Fruit fly (Drosophila melanogaster) whole organism, embryonic: ENCODE results near the gene Vha55.

ENCODE experiments used
- Ada2b ChIP-seq: fragments of 200-800 bp; sonication (Bioruptor generic); IDR thresholded peaks from 2 replicates; pipeline ENCODE4 v1.3.6; 2022; ENCODE audit warnings: missing biosample characterization, missing genetic modification characterization
- CG10321 ChIP-seq: fragments of 200-800 bp; sonication (Bioruptor generic); IDR thresholded peaks from 2 replicates; pipeline ENCODE4 v1.3.6; 2022; ENCODE audit warnings: missing biosample characterization, missing genetic modification characterization
- CG11398 ChIP-seq: fragments of 200-800 bp; sonication (Bioruptor generic); optimal IDR thresholded peaks from 2 replicates; lab custom pipeline; 2016; ENCODE audit warnings: missing biosample characterization, missing genetic modification characterization
- CG11695 ChIP-seq: fragments of 200-800 bp; sonication (Bioruptor generic); IDR thresholded peaks from 3 replicates; pipeline ENCODE4 v1.3.6; 2022; ENCODE audit warnings: missing biosample characterization, missing genetic modification characterization
- CG12942 ChIP-seq: fragments of 200-800 bp; sonication (Bioruptor generic); optimal IDR thresholded peaks from 3 replicates; lab custom pipeline; 2016; ENCODE audit warnings: missing biosample characterization, missing genetic modification characterization
- CG14441 ChIP-seq: fragments of 200-800 bp; sonication (Bioruptor generic); IDR thresholded peaks from 2 replicates; pipeline ENCODE4 v1.3.6; 2022; ENCODE audit warnings: missing biosample characterization, missing genetic modification characterization
- CG14667 ChIP-seq: fragments of 200-800 bp; sonication (Bioruptor generic); IDR thresholded peaks from 2 replicates; pipeline ENCODE4 v1.3.6; 2022; ENCODE audit warnings: missing biosample characterization, missing genetic modification characterization
- CG14710 ChIP-seq: fragments of 200-800 bp; sonication (Bioruptor generic); optimal IDR thresholded peaks from 3 replicates; lab custom pipeline; 2019; ENCODE audit warnings: missing biosample characterization, mild to moderate bottlenecking, missing genetic modification characterization, moderate library complexity
- CG15269 ChIP-seq: fragments of 200-800 bp; sonication (Bioruptor generic); optimal IDR thresholded peaks from 2 replicates; lab custom pipeline; 2018; ENCODE audit warnings: missing biosample characterization, mild to moderate bottlenecking, missing genetic modification characterization, moderate library complexity
- CG1647 ChIP-seq: fragments of 200-800 bp; sonication (Bioruptor generic); optimal IDR thresholded peaks from 3 replicates; lab custom pipeline; 2016; ENCODE audit warnings: missing biosample characterization, missing genetic modification characterization
- CG16813 ChIP-seq: fragments of 200-800 bp; sonication (Bioruptor generic); IDR thresholded peaks from 3 replicates; pipeline ENCODE4 v1.3.6; 2022; ENCODE audit warnings: missing biosample characterization, missing genetic modification characterization; ENCODE audit not compliant: partially characterized antibody
- CG2712 ChIP-seq: fragments of 200-800 bp; optimal IDR thresholded peaks from 3 replicates; lab custom pipeline; 2019; ENCODE audit warnings: missing biosample characterization, mild to moderate bottlenecking, missing genetic modification characterization, moderate library complexity
- CG34224 ChIP-seq: fragments of 200-800 bp; sonication (Bioruptor generic); IDR thresholded peaks from 3 replicates; pipeline ENCODE4 v1.3.6; 2022; ENCODE audit warnings: missing biosample characterization, missing genetic modification characterization; ENCODE audit not compliant: partially characterized antibody
- CG34422 ChIP-seq: fragments of 200-800 bp; sonication (Bioruptor generic); IDR thresholded peaks from 3 replicates; pipeline ENCODE4 v1.3.6; 2022; ENCODE audit warnings: missing biosample characterization, missing genetic modification characterization
- CG4820 ChIP-seq: fragments of 200-800 bp; sonication (Bioruptor generic); optimal IDR thresholded peaks from 3 replicates; lab custom pipeline; 2016; ENCODE audit warnings: missing biosample characterization, missing genetic modification characterization
- CG8281 ChIP-seq: fragments of 200-800 bp; sonication (Bioruptor generic); optimal IDR thresholded peaks from 2 replicates; lab custom pipeline; 2018; ENCODE audit warnings: missing biosample characterization, mild to moderate bottlenecking, missing genetic modification characterization, moderate library complexity
- CG8765 ChIP-seq: fragments of 200-800 bp; sonication (Bioruptor generic); IDR thresholded peaks from 2 replicates; pipeline ENCODE4 v1.3.6; 2022; ENCODE audit warnings: missing biosample characterization, missing genetic modification characterization
- CG8924 ChIP-seq: fragments of 200-800 bp; optimal IDR thresholded peaks from 3 replicates; lab custom pipeline; 2019; ENCODE audit warnings: missing biosample characterization, mild to moderate bottlenecking, missing genetic modification characterization, moderate library complexity
- CG9215 ChIP-seq: fragments of 200-800 bp; sonication (Bioruptor generic); IDR thresholded peaks from 2 replicates; pipeline ENCODE4 v1.3.6; 2022; ENCODE audit warnings: missing biosample characterization, missing genetic modification characterization
- CTCF ChIP-seq: fragments of 200-800 bp; sonication (Bioruptor generic); optimal IDR thresholded peaks from 2 replicates; lab custom pipeline; 2017; ENCODE audit warnings: missing biosample characterization, mild to moderate bottlenecking, missing genetic modification characterization, moderate library complexity
- Camta ChIP-seq: fragments of 200-800 bp; sonication (Bioruptor generic); optimal IDR thresholded peaks from 2 replicates; lab custom pipeline; 2016; ENCODE audit warnings: missing biosample characterization, missing genetic modification characterization
- Dad ChIP-seq: fragments of 200-800 bp; sonication (Bioruptor generic); optimal IDR thresholded peaks from 3 replicates; lab custom pipeline; 2016; ENCODE audit warnings: missing biosample characterization, missing genetic modification characterization
- Dip3 ChIP-seq: fragments of 200-800 bp; sonication (Bioruptor generic); optimal IDR thresholded peaks from 3 replicates; lab custom pipeline; 2016; ENCODE audit warnings: missing biosample characterization, missing genetic modification characterization
- Doc2 ChIP-seq: fragments of 200-800 bp; sonication (Bioruptor generic); IDR thresholded peaks from 2 replicates; pipeline ENCODE4 v1.3.6; 2022; ENCODE audit warnings: missing biosample characterization, missing genetic modification characterization
- Doc3 ChIP-seq: fragments of 200-800 bp; sonication (Bioruptor generic); IDR thresholded peaks from 3 replicates; pipeline ENCODE4 v1.3.6; 2022; ENCODE audit warnings: missing biosample characterization, missing genetic modification characterization; ENCODE audit not compliant: partially characterized antibody
- Drgx ChIP-seq: fragments of 200-800 bp; sonication (Bioruptor generic); IDR thresholded peaks from 2 replicates; pipeline ENCODE4 v1.3.6; 2022; ENCODE audit warnings: missing biosample characterization, missing genetic modification characterization
- Fer3 ChIP-seq: fragments of 200-800 bp; sonication (Bioruptor generic); optimal IDR thresholded peaks from 2 replicates; lab custom pipeline; 2018; ENCODE audit warnings: missing biosample characterization, mild to moderate bottlenecking, missing genetic modification characterization, moderate library complexity
- Max ChIP-seq: fragments of 200-800 bp; sonication (Bioruptor generic); optimal IDR thresholded peaks from 2 replicates; lab custom pipeline; 2016; ENCODE audit warnings: missing biosample characterization, mild to moderate bottlenecking, missing genetic modification characterization
- PHDP ChIP-seq: fragments of 200-800 bp; sonication (Bioruptor generic); optimal IDR thresholded peaks from 3 replicates; lab custom pipeline; 2018; ENCODE audit warnings: missing biosample characterization, mild to moderate bottlenecking, missing genetic modification characterization, moderate library complexity
- Pdp1 ChIP-seq, 2 experiments: fragments of 200-800 bp; sonication (Bioruptor generic); optimal IDR thresholded peaks; 3 replicates each; lab custom pipeline; 2016; ENCODE audit warnings: missing biosample characterization in 2 of 2, missing genetic modification characterization in 2 of 2, mild to moderate bottlenecking in 1 of 2, moderate library complexity in 1 of 2
- Ptx1 ChIP-seq: fragments of 200-800 bp; sonication (Bioruptor generic); IDR thresholded peaks from 2 replicates; pipeline ENCODE4 v1.3.6; 2022; ENCODE audit warnings: missing biosample characterization, missing genetic modification characterization
- Rfx ChIP-seq: fragments of 200-800 bp; sonication (Bioruptor generic); IDR thresholded peaks from 2 replicates; pipeline ENCODE4 v1.3.6; 2022; ENCODE audit warnings: missing biosample characterization, missing genetic modification characterization
- Xrp1 ChIP-seq: fragments of 200-800 bp; sonication (Bioruptor generic); IDR thresholded peaks from 2 replicates; pipeline ENCODE4 v1.3.6; 2022; ENCODE audit warnings: missing biosample characterization, missing genetic modification characterization
- abd-A ChIP-seq: fragments of 200-800 bp; sonication (Bioruptor generic); optimal IDR thresholded peaks from 3 replicates; lab custom pipeline; 2019; ENCODE audit warnings: missing biosample characterization, mild to moderate bottlenecking, missing genetic modification characterization, moderate library complexity
- ac ChIP-seq: fragments of 200-800 bp; sonication (Bioruptor generic); optimal IDR thresholded peaks from 3 replicates; lab custom pipeline; 2017; ENCODE audit warnings: missing biosample characterization, mild to moderate bottlenecking, missing genetic modification characterization
- btn ChIP-seq: fragments of 200-800 bp; sonication (Bioruptor generic); optimal IDR thresholded peaks from 2 replicates; lab custom pipeline; 2016; ENCODE audit warnings: missing biosample characterization, missing genetic modification characterization
- cad ChIP-seq: fragments of >200 bp; optimal IDR thresholded peaks from 2 replicates; lab custom pipeline; 2017; ENCODE audit warnings: missing biosample characterization, missing genetic modification characterization
- fd96Cb ChIP-seq: fragments of 200-800 bp; sonication (Bioruptor generic); optimal IDR thresholded peaks from 2 replicates; lab custom pipeline; 2018; ENCODE audit warnings: missing biosample characterization, mild to moderate bottlenecking, missing genetic modification characterization, moderate library complexity
- fu2 ChIP-seq: fragments of 200-800 bp; sonication (Bioruptor generic); optimal IDR thresholded peaks from 2 replicates; lab custom pipeline; 2016; ENCODE audit warnings: missing biosample characterization, missing genetic modification characterization
- gem ChIP-seq: fragments of 200-800 bp; sonication (Bioruptor generic); optimal IDR thresholded peaks from 2 replicates; lab custom pipeline; 2019; ENCODE audit warnings: missing biosample characterization, mild to moderate bottlenecking, missing genetic modification characterization, moderate library complexity
- jigr1 ChIP-seq: fragments of 200-800 bp; sonication (Bioruptor generic); IDR thresholded peaks from 3 replicates; pipeline ENCODE4 v1.3.6; 2022; ENCODE audit warnings: missing biosample characterization, missing genetic modification characterization
- kni ChIP-seq: fragments of 200-800 bp; sonication (Bioruptor generic); optimal IDR thresholded peaks from 3 replicates; lab custom pipeline; 2017; ENCODE audit warnings: mild to moderate bottlenecking, missing biosample characterization, missing genetic modification reagents, missing genetic modification characterization
- lab ChIP-seq: fragments of 200-800 bp; sonication (Bioruptor generic); optimal IDR thresholded peaks from 3 replicates; lab custom pipeline; 2017; ENCODE audit warnings: missing biosample characterization, missing genetic modification characterization, mild to moderate bottlenecking, moderate library complexity, missing genetic modification reagents
- lilli ChIP-seq: fragments of 200-800 bp; sonication (Bioruptor generic); optimal IDR thresholded peaks from 3 replicates; lab custom pipeline; 2016; ENCODE audit warnings: missing biosample characterization, missing genetic modification characterization
- mam ChIP-seq: fragments of 200-800 bp; sonication (Bioruptor generic); optimal IDR thresholded peaks from 3 replicates; lab custom pipeline; 2016; ENCODE audit warnings: missing biosample characterization, missing genetic modification characterization
- p53 ChIP-seq: fragments of 200-800 bp; sonication (Bioruptor generic); optimal IDR thresholded peaks from 2 replicates; lab custom pipeline; 2016; ENCODE audit warnings: missing biosample characterization, missing genetic modification characterization
- row ChIP-seq: fragments of 200-800 bp; sonication (Bioruptor generic); IDR thresholded peaks from 3 replicates; pipeline ENCODE4 v1.3.6; 2022; ENCODE audit warnings: missing biosample characterization, missing genetic modification characterization
- run ChIP-seq: fragments of 200-800 bp; sonication (Bioruptor generic); optimal IDR thresholded peaks from 3 replicates; lab custom pipeline; 2018; ENCODE audit warnings: missing biosample characterization, mild to moderate bottlenecking, missing genetic modification characterization
- tna ChIP-seq: fragments of 200-800 bp; sonication (Bioruptor generic); IDR thresholded peaks from 2 replicates; pipeline ENCODE4 v1.3.6; 2022; ENCODE audit warnings: missing biosample characterization, missing genetic modification characterization; ENCODE audit not compliant: partially characterized antibody
- ttk ChIP-seq: fragments of 200-800 bp; sonication (Bioruptor generic); IDR thresholded peaks from 2 replicates; pipeline ENCODE4 v2.1.2; 2022; ENCODE audit warnings: missing biosample characterization, missing genetic modification characterization

Vha55 gene

DNA sequence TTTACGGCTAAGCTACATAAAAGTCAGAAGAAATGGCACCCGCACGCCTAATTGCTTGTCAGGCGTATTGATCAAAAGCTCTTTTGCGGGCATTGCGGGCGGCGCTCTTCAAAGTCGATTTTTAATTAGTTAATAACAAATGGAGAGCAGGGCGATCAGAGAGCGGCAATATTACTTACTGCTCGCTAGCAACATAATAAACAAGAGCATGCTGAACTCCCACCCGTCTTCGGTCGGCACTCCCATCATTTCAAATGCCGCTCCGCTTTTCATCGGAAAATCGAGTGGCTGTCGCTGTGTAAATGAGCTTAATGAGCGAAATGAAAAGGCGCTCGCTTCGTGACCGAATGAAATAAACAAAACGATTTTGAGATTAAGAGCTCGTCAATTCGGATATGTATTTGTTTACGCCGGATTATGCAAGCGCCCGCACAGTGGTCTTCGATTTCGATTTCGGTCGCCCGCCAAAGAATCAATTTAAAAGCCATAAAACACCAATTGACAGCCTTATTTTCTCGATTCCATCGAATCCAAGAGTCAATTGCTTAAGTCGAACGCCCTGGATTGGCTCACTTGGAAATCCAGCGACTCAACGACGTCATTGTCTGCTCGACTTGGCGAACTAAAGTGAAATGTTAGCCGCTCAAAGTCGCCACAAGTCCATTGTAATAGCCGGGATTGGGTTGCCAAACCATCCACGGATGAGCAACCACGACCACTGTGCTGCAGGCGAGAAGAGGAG, 26.1 kb upstream of the Vha55 start (continued):
- peak; percentile 85; the same call in 2 of the 3 replicates for TF ChIP-seq CG11695
- peak; percentile 35 for TF ChIP-seq CG14710 (tag; lab: Kevin White, UChicago)
- peak; percentile 87 for TF ChIP-seq CG14441
- TF ChIP-seq Ptx1 (GFP tag; lab: Robert Waterston, UW), result peak; percentile 91
- peak; percentile 77; the same call in 1 of the 2 replicates for TF ChIP-seq Drgx
- TF ChIP-seq CG1647 (GFP tag; lab: Kevin White, UChicago), result no peak
- TF ChIP-seq p53 (GFP tag; lab: Kevin White, UChicago), result peak; percentile 44
- TF ChIP-seq kni (GFP tag; lab: Kevin White, UChicago), result peak; percentile 11
- TF ChIP-seq Doc2 (GFP tag; lab: Robert Waterston, UW), result 0 out of 2 replicates have a peak, but pooled peaks have one; percentile 38
- peak; percentile 71 for TF ChIP-seq CG11398 (GFP tag; lab: Kevin White, UChicago)
- no peak for TF ChIP-seq cad (GFP tag; lab: Kevin White, UChicago)
- TF ChIP-seq ac (GFP tag; lab: Kevin White, UChicago), result no peak
- TF ChIP-seq mam, result peak; percentile 80
- peak; percentile 51; the same call in 1 of the 2 replicates for TF ChIP-seq CG10321 (GFP tag; lab: Robert Waterston, UW)
- peak; percentile 81 for TF ChIP-seq row
- TF ChIP-seq CG8281 (tag; lab: Kevin White, UChicago), result peak; percentile 67
- peak; percentile 82 for TF ChIP-seq CG4820 (GFP tag; lab: Kevin White, UChicago)
- TF ChIP-seq fd96Cb (tag; lab: Kevin White, UChicago), result peak; percentile 84
- peak; percentile 83 for TF ChIP-seq CG9215 (GFP tag; lab: Robert Waterston, UW)
- no peak; the same call in 1 of the 2 replicates for TF ChIP-seq CG8765 (GFP tag; lab: Robert Waterston, UW)
- TF ChIP-seq Fer3 (tag; lab: Kevin White, UChicago), result peak; percentile 69
- TF ChIP-seq Rfx (GFP tag; lab: Robert Waterston, UW), result peak; percentile 83
- peak; percentile 79 for TF ChIP-seq CG8924
- TF ChIP-seq CG14667 (GFP tag; lab: Robert Waterston, UW), result peak; percentile 76
- TF ChIP-seq run (tag; lab: Kevin White, UChicago), result peak; percentile 76
- TF ChIP-seq btn (GFP tag; lab: Kevin White, UChicago), result peak; percentile 45
- peak; percentile 89 for TF ChIP-seq gem
- TF ChIP-seq lab, result peak; percentile 81
- peak; percentile 80 for TF ChIP-seq Dad (GFP tag; lab: Kevin White, UChicago)
- TF ChIP-seq fu2 (GFP tag; lab: Kevin White, UChicago), result peak; percentile 75
- no peak for TF ChIP-seq CG16813 (GFP tag; lab: Robert Waterston, UW)
- peak; percentile 53 for TF ChIP-seq Max
- TF ChIP-seq Pdp1 (GFP tag; optimal IDR thresholded peaks at IDR 0.05; lab: Kevin White, UChicago), result peak; percentile 81 to 99
- no peak for TF ChIP-seq tna (GFP tag; lab: Robert Waterston, UW)
- TF ChIP-seq lilli (GFP tag; lab: Kevin White, UChicago), result peak; percentile 71
- peak; percentile 64 for TF ChIP-seq Xrp1
- peak; percentile 86 for TF ChIP-seq ttk (GFP tag; lab: Robert Waterston, UW)
- TF ChIP-seq CG15269 (tag; lab: Kevin White, UChicago), result peak; percentile 88
- TF ChIP-seq abd-A (tag; lab: Kevin White, UChicago), result peak; percentile 61
- TF ChIP-seq PHDP (tag; lab: Kevin White, UChicago), result peak; percentile 87
- TF ChIP-seq CTCF (GFP tag; lab: Kevin White, UChicago), result peak; percentile 43
- TF ChIP-seq Doc3 (GFP tag; lab: Robert Waterston, UW), result no peak
- TF ChIP-seq Dip3 (GFP tag; lab: Kevin White, UChicago), result peak; percentile 60
- TF ChIP-seq CG34422 (GFP tag; lab: Robert Waterston, UW), result peak; percentile 77; the same call in 2 of the 3 replicates
- TF ChIP-seq CG2712 (tag; lab: Kevin White, UChicago), result peak; percentile 81
- TF ChIP-seq CG34224 (GFP tag; lab: Robert Waterston, UW), result peak; percentile 17; the same call in 1 of the 3 replicates
- TF ChIP-seq Camta (GFP tag; lab: Kevin White, UChicago), result peak; percentile 81
- TF ChIP-seq jigr1 (GFP tag; lab: Robert Waterston, UW), result peak; percentile 64; the same call in 2 of the 3 replicates
- TF ChIP-seq Ada2b, result peak; percentile 77
- peak; percentile 83 for TF ChIP-seq CG12942 (GFP tag; lab: Kevin White, UChicago)
